Worm (Caenorhabditis elegans) whole organism, mixed stage, embryonic: Measurements from ENCODE around the gene ptr-18.

ENCODE experiments used
- elt-3 ChIP-seq: fragments of 150-350 bp; optimal IDR thresholded peaks from 2 replicates; lab custom pipeline; 2014; ENCODE audit warnings: missing biosample characterization, missing genetic modification characterization
- lsy-2 ChIP-seq: fragments of 150-350 bp; optimal IDR thresholded peaks from 2 replicates; lab custom pipeline; 2014; ENCODE audit warnings: missing biosample characterization, missing genetic modification characterization
- nhr-76 ChIP-seq: sonication (generic microtip); optimal IDR thresholded peaks from 2 replicates; lab custom pipeline; 2017; ENCODE audit warnings: missing biosample characterization, missing genetic modification characterization
- unc-39 ChIP-seq: fragments of 150-350 bp; optimal IDR thresholded peaks from 2 replicates; lab custom pipeline; 2014; ENCODE audit warnings: missing biosample characterization, missing genetic modification characterization
- unc-62 ChIP-seq: fragments of 150-350 bp; optimal IDR thresholded peaks from 2 replicates; lab custom pipeline; 2014; ENCODE audit warnings: missing biosample characterization, missing genetic modification reagents, missing genetic modification characterization
- ztf-11 ChIP-seq: fragments of 150-350 bp; optimal IDR thresholded peaks from 2 replicates; lab custom pipeline; 2014; ENCODE audit warnings: missing biosample characterization, missing genetic modification characterization

DNA sequence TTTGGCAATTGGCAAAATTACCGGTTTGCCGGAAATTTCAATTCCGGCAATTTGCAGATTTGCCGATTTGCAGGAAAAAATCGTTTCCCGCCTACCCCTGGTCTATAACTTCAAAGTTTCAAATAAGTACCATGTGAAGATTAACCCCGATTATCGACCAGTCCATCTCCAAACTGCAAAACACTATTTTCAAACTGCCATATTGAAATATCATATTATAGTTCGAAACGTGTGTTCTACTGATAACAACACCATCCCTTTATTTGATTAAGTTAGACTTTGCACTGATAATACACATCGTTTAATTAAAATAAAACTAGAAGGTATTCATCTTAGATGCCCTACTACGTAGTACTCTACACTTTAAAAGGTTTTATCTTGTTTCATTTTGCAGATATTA is 35.2 kb upstream of the ptr-18 start:
- TF ChIP-seq unc-62 (GFP tag; lab: Kevin White, UChicago) = no peak
- TF ChIP-seq elt-3 (tag; lab: Kevin White, UChicago) = no peak
- TF ChIP-seq nhr-76 = no peak
- TF ChIP-seq lsy-2 (tag; lab: Kevin White, UChicago) = no peak
- TF ChIP-seq unc-39 = no peak
- TF ChIP-seq ztf-11 (tag; lab: Kevin White, UChicago) = no peak
